Worm (Caenorhabditis elegans): ENCODE data around the gene syx-18.

Gene syx-18

ce11 chrV:6661658-6662057 lies 6.4 kb upstream of the syx-18 start (continued):
- TF ChIP-seq nhr-23 (tag; optimal IDR thresholded peaks at IDR 0.05) (no peak), unc-62 (GFP tag; optimal IDR thresholded peaks at IDR 0.05) (no peak), elt-3 (tag; optimal IDR thresholded peaks at IDR 0.05) (no peak), nhr-11 (tag; optimal IDR thresholded peaks at IDR 0.05) (no peak), skn-1 (tag; optimal IDR thresholded peaks at IDR 0.05) (no peak), nhr-12 (tag; optimal IDR thresholded peaks at IDR 0.05) (no peak), sma-9 (GFP tag; optimal IDR thresholded peaks at IDR 0.05) (peak; percentile 19), sma-9 (tag; optimal IDR thresholded peaks at IDR 0.05) (no peak)

- TF ChIP-seq dmd-4 (tag; optimal IDR thresholded peaks at IDR 0.05) (no peak), unc-55 (GFP tag; optimal IDR thresholded peaks at IDR 0.05) (peak; percentile 51), zag-1 (tag; optimal IDR thresholded peaks at IDR 0.05) (no peak)
Observed at ce11 chrV:6659533-6659932, 4.3 kb upstream of the syx-18 start.

ce11 chrV:6658765-6659164 lies 3.5 kb upstream of the syx-18 start:
- TF ChIP-seq ama-1 (optimal IDR thresholded peaks at IDR 0.05) (no peak), mdl-1 (tag; optimal IDR thresholded peaks at IDR 0.05) (peak in 1 of 2 experiments; percentile 57), fos-1 (tag; optimal IDR thresholded peaks at IDR 0.05) (peak; percentile 38), zag-1 (tag; optimal IDR thresholded peaks at IDR 0.05) (peak; percentile 66), unc-39 (tag; optimal IDR thresholded peaks at IDR 0.05) (no peak), peb-1 (tag; optimal IDR thresholded peaks at IDR 0.05) (no peak), egl-27 (tag; optimal IDR thresholded peaks at IDR 0.05) (no peak), sma-3 (GFP tag; optimal IDR thresholded peaks at IDR 0.05) (no peak), dmd-4 (tag; optimal IDR thresholded peaks at IDR 0.05) (no peak), elt-1 (tag; optimal IDR thresholded peaks at IDR 0.05) (no peak), nhr-129 (tag; optimal IDR thresholded peaks at IDR 0.05) (peak; percentile 67), nhr-10 (tag; optimal IDR thresholded peaks at IDR 0.05) (no peak), ztf-4 (tag; optimal IDR thresholded peaks at IDR 0.05) (no peak), lsy-2 (tag; optimal IDR thresholded peaks at IDR 0.05) (peak in 1 of 2 experiments; percentile 43), nhr-12 (tag; optimal IDR thresholded peaks at IDR 0.05) (no peak), nhr-77 (tag; optimal IDR thresholded peaks at IDR 0.05) (no peak), lin-11 (tag; optimal IDR thresholded peaks at IDR 0.05) (peak; percentile 54), sem-4 (tag; optimal IDR thresholded peaks at IDR 0.05) (no peak), skn-1 (tag; optimal IDR thresholded peaks at IDR 0.05) (no peak), Y55F3AM.14 (GFP tag; optimal IDR thresholded peaks at IDR 0.05) (peak; percentile 42), snpc-4 (tag; optimal IDR thresholded peaks at IDR 0.05) (peak; percentile 60), sma-9 (GFP tag; optimal IDR thresholded peaks at IDR 0.05) (peak; percentile 14), sma-9 (tag; optimal IDR thresholded peaks at IDR 0.05) (no peak), nhr-11 (tag; optimal IDR thresholded peaks at IDR 0.05) (no peak), nhr-23 (tag; optimal IDR thresholded peaks at IDR 0.05) (no peak), C34F6.9 (tag; optimal IDR thresholded peaks at IDR 0.05) (peak; percentile 52), ceh-82 (tag; optimal IDR thresholded peaks at IDR 0.05) (peak; percentile 88), alr-1 (tag; optimal IDR thresholded peaks at IDR 0.05) (no peak), ZK546.5 (tag; optimal IDR thresholded peaks at IDR 0.05) (no peak), crh-2 (tag; optimal IDR thresholded peaks at IDR 0.05) (peak; percentile 1), nhr-25 (tag; optimal IDR thresholded peaks at IDR 0.05) (no peak), F13H6.1 (tag; optimal IDR thresholded peaks at IDR 0.05) (peak; percentile 46), lin-13 (GFP tag; optimal IDR thresholded peaks at IDR 0.05) (peak; percentile 9), unc-55 (GFP tag; optimal IDR thresholded peaks at IDR 0.05) (peak; percentile 68), blmp-1 (tag; optimal IDR thresholded peaks at IDR 0.05; ENCODE audit: insufficient read depth) (no peak), nhr-21 (tag; optimal IDR thresholded peaks at IDR 0.05) (no peak), gmeb-1 (tag; optimal IDR thresholded peaks at IDR 0.05) (no peak), mab-5 (tag; optimal IDR thresholded peaks at IDR 0.05) (no peak), lin-39 (tag; optimal IDR thresholded peaks at IDR 0.05) (no peak)

Data from whole organism, L2 larva.